Worm (Caenorhabditis elegans) whole organism, early embryonic: ENCODE data around the gene F52B11.2.

ENCODE experiments used
- aly-1 ChIP-seq: sonication (generic microtip); optimal IDR thresholded peaks from 2 replicates; lab custom pipeline; 2016; ENCODE audit warnings: missing genetic modification characterization, missing compliant biosample characterization
- sea-1 ChIP-seq: fragments of 200-800 bp; sonication (Bioruptor generic); conservative IDR thresholded peaks from 2 replicates; pipeline ENCODE4 v1.3.6; 2022; ENCODE audit warnings: missing genetic modification characterization, missing compliant biosample characterization

DNA sequence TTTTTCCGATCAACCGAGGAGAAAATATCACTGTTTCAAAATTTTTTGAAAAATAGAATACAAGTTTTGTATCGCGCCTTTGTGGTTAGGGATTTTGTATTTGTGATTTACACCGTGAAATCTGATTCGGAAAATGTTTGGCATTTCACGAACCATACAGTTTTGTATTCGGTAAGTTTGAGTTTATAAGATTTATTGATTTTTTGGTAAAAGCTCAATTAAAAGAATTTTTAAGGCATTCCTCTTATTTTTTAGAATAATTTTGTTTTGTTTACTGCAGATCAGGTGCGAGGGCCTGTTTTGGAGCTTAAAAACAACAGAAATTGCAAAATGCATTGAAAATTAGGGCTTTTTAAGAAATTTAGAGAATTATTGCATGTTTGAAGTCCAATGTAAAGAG lies 50.0 kb downstream of the F52B11.2 start:
- TF ChIP-seq aly-1 (tag; lab: Kevin White, UChicago) (no peak), sea-1 (GFP tag; lab: Robert Waterston, UW) (no peak)
